Worm (Caenorhabditis elegans) whole organism, L1 larva: ENCODE measurements around the gene ceh-14.

Experiments used
- C34B4.2 ChIP-seq: sonication (generic microtip); optimal IDR thresholded peaks from 2 replicates; lab custom pipeline; 2017; ENCODE audit warnings: mild to moderate bottlenecking, missing genetic modification characterization, missing compliant biosample characterization
- F16B12.6 ChIP-seq: fragments of 150-350 bp; optimal IDR thresholded peaks from 2 replicates; lab custom pipeline; 2014; ENCODE audit warnings: missing biosample characterization, missing genetic modification characterization
- Y116A8C.19 ChIP-seq: sonication (generic microtip); optimal IDR thresholded peaks from 2 replicates; lab custom pipeline; 2016; ENCODE audit warnings: missing compliant biosample characterization, missing genetic modification characterization, borderline replicate concordance
- aly-2 ChIP-seq: fragments of 150-350 bp; optimal IDR thresholded peaks from 2 replicates; lab custom pipeline; 2014; ENCODE audit warnings: missing biosample characterization, missing genetic modification characterization
- ama-1 ChIP-seq: fragments of 150-350 bp; optimal IDR thresholded peaks from 2 replicates; lab custom pipeline; 2014
- ceh-63 ChIP-seq: fragments of 200-800 bp; sonication (Bioruptor generic); optimal IDR thresholded peaks from 2 replicates; lab custom pipeline; 2018; ENCODE audit warnings: mild to moderate bottlenecking, missing genetic modification characterization, missing compliant biosample characterization
- ceh-82 ChIP-seq, 3 experiments: fragments of 150-350 bp in 1 of 3; sonication (generic microtip) in 2 of 3; optimal IDR thresholded peaks; 2 replicates each; lab custom pipeline; 2014 to 2017; ENCODE audit warnings: missing biosample characterization in 3 of 3, missing genetic modification characterization in 3 of 3
- ceh-88 ChIP-seq: fragments of 200-800 bp; sonication (Bioruptor generic); IDR thresholded peaks from 2 replicates; pipeline ENCODE4 v1.3.6; 2022; ENCODE audit warnings: missing genetic modification characterization, missing compliant biosample characterization
- ceh-90 ChIP-seq: sonication (generic microtip); optimal IDR thresholded peaks from 2 replicates; lab custom pipeline; 2016; ENCODE audit warnings: missing genetic modification characterization, missing compliant biosample characterization
- ces-1 ChIP-seq: fragments of 150-350 bp; optimal IDR thresholded peaks from 2 replicates; lab custom pipeline; 2014; ENCODE audit warnings: missing biosample characterization, missing genetic modification reagents, missing genetic modification characterization
- dpl-1 ChIP-seq, 3 experiments: fragments of 150-350 bp in 2 of 3; sonication (generic microtip) in 1 of 3; optimal IDR thresholded peaks; 2 replicates each; lab custom pipeline; 2014 to 2017; ENCODE audit warnings: missing biosample characterization in 3 of 3, missing genetic modification characterization in 3 of 3, missing genetic modification reagents in 3 of 3
- efl-1 ChIP-seq, 4 experiments: fragments of 150-350 bp; optimal IDR thresholded peaks in 3 of 4; peaks in 1 of 4; 1 replicate in 1 of 4; 2 replicates in 3 of 4; lab custom pipeline; 2014; ENCODE audit warnings: missing biosample characterization in 2 of 4, missing genetic modification characterization in 2 of 4, missing genetic modification reagents in 2 of 4
- efl-3 ChIP-seq: fragments of 200-800 bp; sonication (Bioruptor generic); optimal IDR thresholded peaks from 2 replicates; lab custom pipeline; 2018; ENCODE audit warnings: mild to moderate bottlenecking, missing genetic modification characterization, missing compliant biosample characterization
- fkh-10 ChIP-seq: sonication (generic microtip); optimal IDR thresholded peaks from 2 replicates; lab custom pipeline; 2017; ENCODE audit warnings: missing biosample characterization, missing genetic modification reagents, missing genetic modification characterization
- fkh-8 ChIP-seq: sonication (generic microtip); optimal IDR thresholded peaks from 2 replicates; lab custom pipeline; 2016; ENCODE audit warnings: mild to moderate bottlenecking, missing genetic modification characterization, missing compliant biosample characterization
- grh-1 ChIP-seq: fragments of 200-800 bp; sonication (Bioruptor generic); IDR thresholded peaks from 2 replicates; pipeline ENCODE4 v1.3.6; 2022; ENCODE audit warnings: missing genetic modification reagents, missing genetic modification characterization, missing compliant biosample characterization
- hlh-4 ChIP-seq: sonication (generic microtip); optimal IDR thresholded peaks from 2 replicates; lab custom pipeline; 2016; ENCODE audit warnings: mild to moderate bottlenecking, missing genetic modification characterization, missing compliant biosample characterization
- hpl-2 ChIP-seq: fragments of 150-350 bp; optimal IDR thresholded peaks from 2 replicates; lab custom pipeline; 2014; ENCODE audit warnings: missing biosample characterization, missing genetic modification reagents, missing genetic modification characterization
- irx-1 ChIP-seq: sonication (generic microtip); optimal IDR thresholded peaks from 2 replicates; lab custom pipeline; 2016; ENCODE audit warnings: missing genetic modification characterization, missing compliant biosample characterization
- jun-1 ChIP-seq: fragments of 150-350 bp; optimal IDR thresholded peaks from 2 replicates; lab custom pipeline; 2014; ENCODE audit warnings: missing biosample characterization, missing genetic modification reagents, missing genetic modification characterization
- lin-13 ChIP-seq: fragments of 150-350 bp; optimal IDR thresholded peaks from 2 replicates; lab custom pipeline; 2014; ENCODE audit warnings: missing biosample characterization, missing genetic modification reagents, missing genetic modification characterization
- lin-14 ChIP-seq: fragments of 200-800 bp; sonication (Bioruptor generic); optimal IDR thresholded peaks from 2 replicates; lab custom pipeline; 2018; ENCODE audit warnings: mild to moderate bottlenecking, missing genetic modification characterization, moderate library complexity, missing compliant biosample characterization
- lsy-2 ChIP-seq, 2 experiments: fragments of 150-350 bp; optimal IDR thresholded peaks; 2 replicates each; lab custom pipeline; 2014; ENCODE audit warnings: missing biosample characterization in 2 of 2, missing genetic modification characterization in 2 of 2
- mab-9 ChIP-seq: fragments of 200-800 bp; sonication (Bioruptor generic); IDR thresholded peaks from 2 replicates; pipeline ENCODE4 v1.3.6; 2022; ENCODE audit warnings: missing genetic modification reagents, missing genetic modification characterization, missing compliant biosample characterization
- mdl-1 ChIP-seq, 2 experiments: fragments of 150-350 bp; optimal IDR thresholded peaks; 2 replicates each; lab custom pipeline; 2014 to 2017; ENCODE audit warnings: missing biosample characterization in 2 of 2, missing genetic modification characterization in 2 of 2, inconsistent platforms in 1 of 2
- mef-2 ChIP-seq: fragments of 150-350 bp; optimal IDR thresholded peaks from 2 replicates; lab custom pipeline; 2014; ENCODE audit warnings: missing biosample characterization, missing genetic modification characterization
- mep-1 ChIP-seq: fragments of 150-350 bp; optimal IDR thresholded peaks from 2 replicates; lab custom pipeline; 2014; ENCODE audit warnings: missing biosample characterization, missing genetic modification characterization
- nhr-12 ChIP-seq: sonication (generic microtip); optimal IDR thresholded peaks from 2 replicates; lab custom pipeline; 2017; ENCODE audit warnings: missing biosample characterization, missing genetic modification characterization
- nhr-20 ChIP-seq: sonication (generic microtip); optimal IDR thresholded peaks from 2 replicates; lab custom pipeline; 2016; ENCODE audit warnings: mild to moderate bottlenecking, missing genetic modification characterization, missing compliant biosample characterization
- nhr-237 ChIP-seq: fragments of 150-350 bp; optimal IDR thresholded peaks from 2 replicates; lab custom pipeline; 2014; ENCODE audit warnings: missing biosample characterization, missing genetic modification characterization
- nhr-28 ChIP-seq: fragments of 150-350 bp; optimal IDR thresholded peaks from 2 replicates; lab custom pipeline; 2014; ENCODE audit warnings: missing biosample characterization, missing genetic modification characterization
- nhr-47 ChIP-seq: sonication (generic microtip); optimal IDR thresholded peaks from 2 replicates; lab custom pipeline; 2016; ENCODE audit warnings: mild to moderate bottlenecking, missing genetic modification characterization, moderate library complexity, missing compliant biosample characterization
- nhr-71 ChIP-seq: sonication (generic microtip); optimal IDR thresholded peaks from 2 replicates; lab custom pipeline; 2016; ENCODE audit warnings: mild to moderate bottlenecking, missing genetic modification characterization, moderate library complexity, missing compliant biosample characterization
- nhr-77 ChIP-seq: fragments of 150-350 bp; optimal IDR thresholded peaks from 2 replicates; lab custom pipeline; 2014; ENCODE audit warnings: missing biosample characterization, missing genetic modification characterization
- nhr-84 ChIP-seq: sonication (generic microtip); optimal IDR thresholded peaks from 2 replicates; lab custom pipeline; 2017; ENCODE audit warnings: missing biosample characterization, missing genetic modification characterization
- nhr-85 ChIP-seq: sonication (generic microtip); peaks from one replicate; lab custom pipeline; 2016; ENCODE audit warnings: missing genetic modification characterization, inconsistent platforms, missing compliant biosample characterization
- nhr-90 ChIP-seq: sonication (generic microtip); optimal IDR thresholded peaks from 2 replicates; lab custom pipeline; 2016; ENCODE audit warnings: mild to moderate bottlenecking, missing genetic modification characterization, missing compliant biosample characterization; ENCODE audit not compliant: poor library complexity
- pag-3 ChIP-seq: sonication (generic microtip); optimal IDR thresholded peaks from 2 replicates; lab custom pipeline; 2017; ENCODE audit warnings: missing genetic modification characterization, mild to moderate bottlenecking, missing compliant biosample characterization, antibody characterized with exemption, borderline replicate concordance; ENCODE audit not compliant: insufficient read depth
- pax-3 ChIP-seq: fragments of 200-800 bp; sonication (Bioruptor generic); optimal IDR thresholded peaks from 2 replicates; lab custom pipeline; 2018; ENCODE audit warnings: mild to moderate bottlenecking, missing genetic modification characterization, moderate library complexity, missing compliant biosample characterization
- snpc-4 ChIP-seq: fragments of 150-350 bp; optimal IDR thresholded peaks from 2 replicates; lab custom pipeline; 2014; ENCODE audit warnings: missing biosample characterization, missing genetic modification characterization
- sox-4 ChIP-seq: sonication (generic microtip); optimal IDR thresholded peaks from 2 replicates; lab custom pipeline; 2016; ENCODE audit warnings: missing genetic modification characterization, missing compliant biosample characterization
- sptf-1 ChIP-seq: fragments of 150-350 bp; optimal IDR thresholded peaks from 2 replicates; lab custom pipeline; 2014; ENCODE audit warnings: missing biosample characterization, missing genetic modification characterization
- tbx-2 ChIP-seq: sonication (generic microtip); optimal IDR thresholded peaks from 2 replicates; lab custom pipeline; 2016; ENCODE audit warnings: missing genetic modification characterization, missing compliant biosample characterization
- tlp-1 ChIP-seq: fragments of 150-350 bp; optimal IDR thresholded peaks from 2 replicates; lab custom pipeline; 2014; ENCODE audit warnings: missing biosample characterization, missing genetic modification characterization
- unc-130 ChIP-seq: fragments of 150-350 bp; optimal IDR thresholded peaks from 2 replicates; lab custom pipeline; 2017; ENCODE audit warnings: missing biosample characterization, missing genetic modification characterization, inconsistent platforms
- unc-62 ChIP-seq: fragments of 150-350 bp; optimal IDR thresholded peaks from 2 replicates; lab custom pipeline; 2014; ENCODE audit warnings: missing biosample characterization, missing genetic modification reagents, missing genetic modification characterization
- unc-86 ChIP-seq: sonication (generic microtip); optimal IDR thresholded peaks from 2 replicates; lab custom pipeline; 2016; ENCODE audit warnings: missing genetic modification characterization, missing compliant biosample characterization
- unc-98 ChIP-seq: fragments of 200-800 bp; sonication (Bioruptor generic); IDR thresholded peaks from 2 replicates; pipeline ENCODE4 v1.3.6; 2022; ENCODE audit warnings: missing genetic modification characterization, missing compliant biosample characterization
- vab-15 ChIP-seq: sonication (generic microtip); optimal IDR thresholded peaks from 2 replicates; lab custom pipeline; 2017; ENCODE audit warnings: missing genotype, mild to moderate bottlenecking, missing genetic modification characterization, missing compliant biosample characterization
- xbp-1 ChIP-seq: sonication (generic microtip); optimal IDR thresholded peaks from 2 replicates; lab custom pipeline; 2016; ENCODE audit warnings: missing genetic modification characterization, missing compliant biosample characterization
- zag-1 ChIP-seq: fragments of 150-350 bp; optimal IDR thresholded peaks from 2 replicates; lab custom pipeline; 2014; ENCODE audit warnings: missing biosample characterization, missing genetic modification characterization
- zip-4 ChIP-seq: fragments of 200-800 bp; sonication (Bioruptor generic); optimal IDR thresholded peaks from 2 replicates; lab custom pipeline; 2018; ENCODE audit warnings: mild to moderate bottlenecking, missing genetic modification characterization, moderate library complexity, missing compliant biosample characterization
- ztf-11 ChIP-seq, 2 experiments: sonication (generic microtip); optimal IDR thresholded peaks; 2 replicates each; lab custom pipeline; 2016 to 2017; ENCODE audit warnings: missing genetic modification characterization in 2 of 2, missing biosample characterization in 1 of 2, missing compliant biosample characterization in 1 of 2

ceh-14 gene

DNA sequence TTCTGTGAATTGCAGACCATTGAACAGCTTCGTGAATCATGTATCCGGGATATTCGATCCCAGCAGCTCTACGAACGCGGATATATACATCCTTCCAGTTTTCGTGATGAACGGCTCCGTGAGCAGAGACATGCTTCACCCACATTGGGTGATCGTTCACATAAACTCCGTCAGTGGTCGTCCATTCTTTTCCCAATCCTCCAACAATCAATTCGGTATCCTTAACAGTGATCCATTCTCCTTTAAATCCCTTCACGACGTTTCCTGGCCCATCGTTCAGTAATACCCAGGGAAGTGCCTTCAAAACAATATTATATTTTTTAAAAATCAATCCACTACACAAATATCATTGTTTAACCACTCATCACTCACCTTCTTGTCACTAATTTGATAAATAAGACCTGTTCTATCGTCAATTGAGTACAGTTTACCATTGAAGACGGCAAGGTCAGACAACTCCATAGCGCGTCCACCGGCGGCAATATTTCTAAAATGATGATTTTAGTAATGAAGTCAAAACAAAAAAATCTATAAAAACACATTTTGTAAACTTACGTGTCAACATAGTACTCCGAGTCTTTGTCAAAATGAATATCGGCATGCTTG is 36.3 kb upstream of the ceh-14 start:
- TF ChIP-seq C34B4.2 (tag; lab: Kevin White, UChicago): no peak
- TF ChIP-seq lin-14 (GFP tag; lab: Kevin White, UChicago): peak; percentile 61
- TF ChIP-seq unc-86 (tag; lab: Kevin White, UChicago): no peak
- no peak for TF ChIP-seq fkh-8 (tag; lab: Kevin White, UChicago)
- TF ChIP-seq hlh-4 (tag; lab: Kevin White, UChicago): no peak
- TF ChIP-seq nhr-71 (tag; lab: Kevin White, UChicago): peak; percentile 61
- TF ChIP-seq ces-1 (GFP tag; lab: Kevin White, UChicago): no peak
- no peak for TF ChIP-seq ceh-88 (GFP tag; lab: Robert Waterston, UW)
- TF ChIP-seq tbx-2 (tag; lab: Kevin White, UChicago): peak; percentile 5
- no peak for TF ChIP-seq hpl-2 (GFP tag; lab: Kevin White, UChicago)
- TF ChIP-seq pag-3 (tag; lab: Kevin White, UChicago): no peak
- no peak for TF ChIP-seq ceh-90 (tag; lab: Kevin White, UChicago)
- no peak for TF ChIP-seq aly-2 (tag; lab: Kevin White, UChicago)
- no peak for TF ChIP-seq sptf-1 (tag; lab: Kevin White, UChicago)
- no peak for TF ChIP-seq tlp-1 (tag; lab: Kevin White, UChicago)
- TF ChIP-seq jun-1 (tag; lab: Kevin White, UChicago): no peak
- TF ChIP-seq zip-4 (GFP tag; lab: Kevin White, UChicago): no peak
- no peak for TF ChIP-seq mab-9 (GFP tag; lab: Robert Waterston, UW)
- TF ChIP-seq nhr-85 (tag; lab: Kevin White, UChicago): peak; percentile 68
- no peak for TF ChIP-seq mef-2 (tag; lab: Kevin White, UChicago)
- TF ChIP-seq nhr-90 (tag; lab: Kevin White, UChicago): peak; percentile 44
- no peak for TF ChIP-seq dpl-1 (GFP tag; optimal IDR thresholded peaks at IDR 0.05; lab: Kevin White, UChicago)
- TF ChIP-seq vab-15: no peak
- TF ChIP-seq grh-1 (GFP tag; lab: Robert Waterston, UW): peak; percentile 66
- TF ChIP-seq fkh-10 (GFP tag; lab: Kevin White, UChicago): no peak
- TF ChIP-seq mdl-1 (tag; optimal IDR thresholded peaks at IDR 0.05; lab: Kevin White, UChicago): no peak
- no peak for TF ChIP-seq ama-1 (lab: Kevin White, UChicago)
- no peak for TF ChIP-seq unc-130 (tag; lab: Kevin White, UChicago)
- no peak for TF ChIP-seq lsy-2 (tag; optimal IDR thresholded peaks at IDR 0.05; lab: Kevin White, UChicago)
- no peak for TF ChIP-seq pax-3
- no peak for TF ChIP-seq unc-62 (GFP tag; lab: Kevin White, UChicago)
- TF ChIP-seq unc-98: no peak
- TF ChIP-seq nhr-84 (tag; lab: Kevin White, UChicago): no peak
- no peak for TF ChIP-seq irx-1 (tag; lab: Kevin White, UChicago)
- no peak for TF ChIP-seq snpc-4
- no peak for TF ChIP-seq nhr-77 (tag; lab: Kevin White, UChicago)
- TF ChIP-seq ztf-11 (tag; optimal IDR thresholded peaks at IDR 0.05; lab: Kevin White, UChicago): no peak
- no peak for TF ChIP-seq xbp-1 (tag; lab: Kevin White, UChicago)
- no peak for TF ChIP-seq nhr-237 (tag; lab: Kevin White, UChicago)
- TF ChIP-seq mep-1 (tag; lab: Kevin White, UChicago): no peak
- no peak for TF ChIP-seq F16B12.6 (tag; lab: Kevin White, UChicago)
- no peak for TF ChIP-seq ceh-82 (tag; optimal IDR thresholded peaks at IDR 0.05; lab: Kevin White, UChicago)
- TF ChIP-seq ceh-63 (GFP tag; lab: Kevin White, UChicago): no peak
- TF ChIP-seq zag-1 (tag; lab: Kevin White, UChicago): no peak
- TF ChIP-seq efl-3: no peak
- TF ChIP-seq Y116A8C.19 (tag; lab: Kevin White, UChicago): no peak
- TF ChIP-seq nhr-28: no peak
- TF ChIP-seq nhr-47 (tag; lab: Kevin White, UChicago): peak; percentile 5
- TF ChIP-seq lin-13 (GFP tag; lab: Kevin White, UChicago): no peak
- no peak for TF ChIP-seq sox-4 (tag; lab: Kevin White, UChicago)
- peak; percentile 64 for TF ChIP-seq nhr-20 (tag; lab: Kevin White, UChicago)
- no peak for TF ChIP-seq nhr-12 (tag; lab: Kevin White, UChicago)
- TF ChIP-seq efl-1 (optimal IDR thresholded peaks at IDR 0.05; lab: Kevin White, UChicago): no peak
- TF ChIP-seq efl-1 (GFP tag; optimal IDR thresholded peaks at IDR 0.05 in 1 of 2; lab: Kevin White, UChicago): peak in 1 of 2 experiments; percentile 50
